Worm (Caenorhabditis elegans) whole organism, late embryonic: ENCODE results near the gene C13C4.6.

Experiments used
- F13H6.1 ChIP-seq: sonication (generic microtip); optimal IDR thresholded peaks from 2 replicates; lab custom pipeline; 2016; ENCODE audit warnings: missing genetic modification characterization, missing compliant biosample characterization
- K02D7.2 ChIP-seq: sonication (generic microtip); optimal IDR thresholded peaks from 2 replicates; lab custom pipeline; 2017; ENCODE audit warnings: mild to moderate bottlenecking, missing genetic modification characterization, missing compliant biosample characterization
- T23F11.4 ChIP-seq: fragments of 200-800 bp; sonication (Bioruptor generic); optimal IDR thresholded peaks from 2 replicates; lab custom pipeline; 2018; ENCODE audit warnings: mild to moderate bottlenecking, missing genetic modification characterization, missing compliant biosample characterization
- Y22D7AL.16 ChIP-seq: sonication (generic microtip); optimal IDR thresholded peaks from 2 replicates; lab custom pipeline; 2016; ENCODE audit warnings: missing genetic modification characterization, missing compliant biosample characterization
- ahr-1 ChIP-seq: sonication (generic microtip); optimal IDR thresholded peaks from 2 replicates; lab custom pipeline; 2016; ENCODE audit warnings: missing genetic modification characterization, missing compliant biosample characterization
- ceh-14 ChIP-seq: sonication (generic microtip); optimal IDR thresholded peaks from 2 replicates; lab custom pipeline; 2016; ENCODE audit warnings: missing genotype, missing genetic modification characterization, missing compliant biosample characterization
- ceh-18 ChIP-seq: sonication (generic microtip); optimal IDR thresholded peaks from 2 replicates; lab custom pipeline; 2016; ENCODE audit warnings: missing genetic modification characterization, missing compliant biosample characterization
- ceh-22 ChIP-seq: sonication (generic microtip); optimal IDR thresholded peaks from 2 replicates; lab custom pipeline; 2017; ENCODE audit warnings: missing biosample characterization, missing genetic modification characterization
- ceh-24 ChIP-seq: sonication (generic microtip); optimal IDR thresholded peaks from 2 replicates; lab custom pipeline; 2016; ENCODE audit warnings: mild to moderate bottlenecking, missing genetic modification characterization, missing compliant biosample characterization
- ceh-30 ChIP-seq: fragments of 150-350 bp; optimal IDR thresholded peaks from 2 replicates; lab custom pipeline; 2014; ENCODE audit warnings: missing biosample characterization, missing genetic modification characterization
- ceh-31 ChIP-seq: sonication (generic microtip); optimal IDR thresholded peaks from 2 replicates; lab custom pipeline; 2016; ENCODE audit warnings: missing genetic modification characterization, missing compliant biosample characterization
- ceh-34 ChIP-seq: sonication (generic microtip); optimal IDR thresholded peaks from 2 replicates; lab custom pipeline; 2016; ENCODE audit warnings: mild to moderate bottlenecking, missing genetic modification characterization, missing compliant biosample characterization
- ceh-45 ChIP-seq: fragments of 200-800 bp; sonication (Bioruptor generic); IDR thresholded peaks from 2 replicates; pipeline ENCODE4 v1.3.6; 2022; ENCODE audit warnings: missing genetic modification reagents, missing genetic modification characterization, missing compliant biosample characterization
- ceh-6 ChIP-seq: fragments of 200-800 bp; sonication (Bioruptor generic); optimal IDR thresholded peaks from 2 replicates; lab custom pipeline; 2018; ENCODE audit warnings: mild to moderate bottlenecking, missing genetic modification characterization, missing compliant biosample characterization
- dmd-4 ChIP-seq: sonication (generic microtip); optimal IDR thresholded peaks from 2 replicates; lab custom pipeline; 2016; ENCODE audit warnings: borderline replicate concordance, missing genetic modification characterization, missing compliant biosample characterization
- dve-1 ChIP-seq: sonication (generic microtip); optimal IDR thresholded peaks from 2 replicates; lab custom pipeline; 2017; ENCODE audit warnings: antibody characterized with exemption, mild to moderate bottlenecking, missing genetic modification characterization, missing compliant biosample characterization
- elt-2 ChIP-seq: sonication (generic microtip); optimal IDR thresholded peaks from 2 replicates; lab custom pipeline; 2016; ENCODE audit warnings: missing genetic modification reagents, missing genetic modification characterization, missing compliant biosample characterization
- gmeb-2 ChIP-seq: sonication (generic microtip); optimal IDR thresholded peaks from 2 replicates; lab custom pipeline; 2016; ENCODE audit warnings: missing genetic modification characterization, inconsistent platforms, missing compliant biosample characterization
- hlh-6 ChIP-seq: sonication (generic microtip); optimal IDR thresholded peaks from 2 replicates; lab custom pipeline; 2016; ENCODE audit warnings: missing genotype, missing genetic modification characterization, missing compliant biosample characterization
- lin-11 ChIP-seq: fragments of 200-800 bp; sonication (Bioruptor generic); optimal IDR thresholded peaks from 2 replicates; lab custom pipeline; 2018; ENCODE audit warnings: mild to moderate bottlenecking, missing genetic modification characterization, missing compliant biosample characterization
- nhr-11 ChIP-seq: fragments of 150-350 bp; optimal IDR thresholded peaks from 2 replicates; lab custom pipeline; 2014; ENCODE audit warnings: missing biosample characterization, missing genetic modification characterization
- odd-2 ChIP-seq: sonication (generic microtip); optimal IDR thresholded peaks from 2 replicates; lab custom pipeline; 2017; ENCODE audit warnings: antibody characterized with exemption, mild to moderate bottlenecking, missing genetic modification characterization, missing compliant biosample characterization
- pat-9 ChIP-seq: fragments of 200-800 bp; sonication (Bioruptor generic); optimal IDR thresholded peaks from 2 replicates; lab custom pipeline; 2018; ENCODE audit warnings: mild to moderate bottlenecking, missing genetic modification characterization, moderate library complexity, missing compliant biosample characterization
- pha-4 ChIP-seq: fragments of 150-350 bp; optimal IDR thresholded peaks from 2 replicates; lab custom pipeline; 2018; ENCODE audit warnings: missing biosample characterization, missing genetic modification reagents, missing genetic modification characterization
- pqm-1 ChIP-seq: sonication (generic microtip); optimal IDR thresholded peaks from 2 replicates; lab custom pipeline; 2016; ENCODE audit warnings: missing genetic modification characterization, missing compliant biosample characterization
- ref-2 ChIP-seq: sonication (generic microtip); optimal IDR thresholded peaks from 2 replicates; lab custom pipeline; 2016; ENCODE audit warnings: missing genetic modification characterization, missing compliant biosample characterization
- rnt-1 ChIP-seq: sonication (generic microtip); optimal IDR thresholded peaks from 2 replicates; lab custom pipeline; 2016; ENCODE audit warnings: missing genetic modification characterization, missing compliant biosample characterization
- sdc-2 ChIP-seq: sonication (generic microtip); optimal IDR thresholded peaks from 2 replicates; lab custom pipeline; 2016; ENCODE audit warnings: missing genotype, missing genetic modification characterization, missing compliant biosample characterization
- sox-2 ChIP-seq: fragments of 200-800 bp; sonication (Bioruptor generic); IDR thresholded peaks from 2 replicates; pipeline ENCODE4 v1.3.6; 2022; ENCODE audit warnings: missing genetic modification reagents, missing genetic modification characterization, missing compliant biosample characterization
- syd-9 ChIP-seq: sonication (generic microtip); optimal IDR thresholded peaks from 2 replicates; lab custom pipeline; 2016; ENCODE audit warnings: mild to moderate bottlenecking, missing genetic modification characterization, moderate library complexity, missing compliant biosample characterization
- tbx-2 ChIP-seq: sonication (generic microtip); optimal IDR thresholded peaks from 2 replicates; lab custom pipeline; 2016; ENCODE audit warnings: missing genetic modification characterization, missing compliant biosample characterization
- ttx-3 ChIP-seq: sonication (generic microtip); optimal IDR thresholded peaks from 2 replicates; lab custom pipeline; 2016; ENCODE audit warnings: missing genetic modification reagents, missing genetic modification characterization, missing compliant biosample characterization

The C13C4.6 gene

ce11 chrV:12082932-12083331, 38.4 kb upstream of the C13C4.6 start, which contains the start of gene R07B7.10:
Gene R07B7.10 (plus strand): TSS chrV:12083216.
- TF ChIP-seq sox-2 (GFP tag; lab: Robert Waterston, UW) = no peak
- TF ChIP-seq ceh-14 (tag; lab: Kevin White, UChicago) = no peak
- no peak for TF ChIP-seq ceh-24 (tag; lab: Kevin White, UChicago)
- TF ChIP-seq nhr-11 = no peak
- no peak for TF ChIP-seq odd-2 (tag; lab: Kevin White, UChicago)
- no peak for TF ChIP-seq elt-2 (tag; lab: Kevin White, UChicago)
- TF ChIP-seq ceh-6 (GFP tag; lab: Kevin White, UChicago) = no peak
- TF ChIP-seq gmeb-2 (tag; lab: Kevin White, UChicago) = no peak
- TF ChIP-seq K02D7.2 = no peak
- TF ChIP-seq ref-2 = no peak
- TF ChIP-seq rnt-1 (tag; lab: Kevin White, UChicago) = no peak
- TF ChIP-seq hlh-6 = no peak
- no peak for TF ChIP-seq Y22D7AL.16 (tag; lab: Kevin White, UChicago)

- TF ChIP-seq ttx-3 (tag; lab: Kevin White, UChicago) (no peak), pat-9 (no peak), ceh-30 (no peak), ahr-1 (tag; lab: Kevin White, UChicago) (no peak), tbx-2 (tag; lab: Kevin White, UChicago) (no peak), syd-9 (no peak), ceh-45 (GFP tag; lab: Robert Waterston, UW) (no peak), elt-2 (tag; lab: Kevin White, UChicago) (no peak), F13H6.1 (tag; lab: Kevin White, UChicago) (no peak), ref-2 (no peak)
- TF ChIP-seq, all 69 proteins: peak for 0
Measured at ce11 chrV:12084216-12084615, 37.2 kb upstream of the C13C4.6 start, which contains the start of gene R07B7.8. Gene R07B7.8 (minus strand): TSS chrV:12084316.

- no peak for TF ChIP-seq odd-2 (tag; lab: Kevin White, UChicago)
- no peak for TF ChIP-seq hlh-6
- TF ChIP-seq sdc-2 (tag; lab: Kevin White, UChicago) = no peak
- no peak for TF ChIP-seq ceh-22 (tag; lab: Kevin White, UChicago)
- TF ChIP-seq dve-1 (tag; lab: Kevin White, UChicago) = no peak
- TF ChIP-seq elt-2 (tag; lab: Kevin White, UChicago) = peak; percentile 90
- no peak for TF ChIP-seq ceh-14 (tag; lab: Kevin White, UChicago)
Measured at ce11 chrV:12085867-12086634, 35.3 kb upstream of the C13C4.6 start.

ce11 chrV:12086934-12087333, 34.4 kb upstream of the C13C4.6 start, which contains the start of gene gana-1:
Gene gana-1 (plus strand): TSS chrV:12087234.
- no peak for TF ChIP-seq ceh-31 (tag; lab: Kevin White, UChicago)
- no peak for TF ChIP-seq pha-4 (tag; lab: Kevin White, UChicago)
- no peak for TF ChIP-seq ceh-34 (tag; lab: Kevin White, UChicago)

ce11 chrV:12088773-12089172, 32.6 kb upstream of the C13C4.6 start, which contains the start of gene R07B7.12:
Gene R07B7.12 (plus strand): TSS chrV:12089073.
- TF ChIP-seq ceh-18 (tag; lab: Kevin White, UChicago) (no peak), dmd-4 (tag; lab: Kevin White, UChicago) (no peak), T23F11.4 (no peak), rnt-1 (tag; lab: Kevin White, UChicago) (no peak), ceh-30 (no peak), lin-11 (no peak), syd-9 (no peak), ceh-6 (GFP tag; lab: Kevin White, UChicago) (no peak), hlh-6 (no peak), pqm-1 (no peak)
